Worm (Caenorhabditis elegans): ENCODE measurements around the gene R07E5.7.

DNA sequence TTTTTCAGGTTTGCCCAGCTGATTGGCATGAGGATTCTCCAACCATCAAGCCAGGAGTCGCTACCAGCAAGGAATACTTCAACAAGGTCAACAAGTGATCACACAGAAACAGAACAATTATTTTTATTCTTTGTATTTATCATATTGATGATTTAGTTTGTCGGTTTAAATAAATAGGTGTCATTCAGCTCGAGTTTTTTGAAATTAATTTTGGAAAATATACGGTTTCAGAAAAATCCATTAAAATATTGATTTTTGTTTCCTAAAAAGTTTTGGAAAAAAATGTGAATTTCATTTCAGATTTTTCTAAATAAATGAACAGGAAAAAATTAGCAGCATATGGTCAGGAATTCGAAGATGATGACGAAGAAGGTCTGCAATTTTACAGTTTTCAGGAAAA is 10.7 kb downstream of the R07E5.7 start, which contains the start of gene gpch-1:
- TF ChIP-seq med-1 (GFP tag; optimal IDR thresholded peaks at IDR 0.05; ENCODE audit: insufficient read depth), result no peak
- TF ChIP-seq cog-1 (tag; optimal IDR thresholded peaks at IDR 0.05), result no peak
